Worm (Caenorhabditis elegans) whole organism, L2 larva: ENCODE data around the gene sym-4.
A peak's percentile ranks its signal among the peaks of the same experiment; 100 is the strongest.

ENCODE experiments used
- C34F6.9 ChIP-seq: fragments of 150-350 bp; optimal IDR thresholded peaks from 2 replicates; lab custom pipeline; 2014; ENCODE audit warnings: missing biosample characterization, missing genetic modification characterization
- F13H6.1 ChIP-seq: sonication (generic microtip); optimal IDR thresholded peaks from 2 replicates; lab custom pipeline; 2016; ENCODE audit warnings: missing genetic modification characterization, missing compliant biosample characterization
- R02D3.7 ChIP-seq: fragments of 150-350 bp; optimal IDR thresholded peaks from 2 replicates; lab custom pipeline; 2014; ENCODE audit warnings: missing biosample characterization, missing genetic modification characterization
- Y55F3AM.14 ChIP-seq: fragments of 200-800 bp; sonication (Bioruptor generic); optimal IDR thresholded peaks from 2 replicates; lab custom pipeline; 2018; ENCODE audit warnings: mild to moderate bottlenecking, missing genetic modification characterization, missing compliant biosample characterization
- ZK546.5 ChIP-seq: sonication (generic microtip); optimal IDR thresholded peaks from 2 replicates; lab custom pipeline; 2017; ENCODE audit warnings: missing biosample characterization, missing genetic modification characterization
- alr-1 ChIP-seq: fragments of 150-350 bp; optimal IDR thresholded peaks from 2 replicates; lab custom pipeline; 2014; ENCODE audit warnings: missing biosample characterization, missing genetic modification characterization
- aly-2 ChIP-seq: fragments of 150-350 bp; optimal IDR thresholded peaks from 2 replicates; lab custom pipeline; 2014; ENCODE audit warnings: missing biosample characterization, missing genetic modification characterization
- ama-1 ChIP-seq: fragments of 150-350 bp; optimal IDR thresholded peaks from 2 replicates; lab custom pipeline; 2018; ENCODE audit warnings: inconsistent platforms
- ceh-16 ChIP-seq: fragments of 150-350 bp; optimal IDR thresholded peaks from 2 replicates; lab custom pipeline; 2014; ENCODE audit warnings: missing biosample characterization, missing genetic modification characterization
- ceh-82 ChIP-seq: fragments of 150-350 bp; optimal IDR thresholded peaks from 2 replicates; lab custom pipeline; 2014; ENCODE audit warnings: missing biosample characterization, missing genetic modification characterization
- crh-2 ChIP-seq: sonication (generic microtip); optimal IDR thresholded peaks from 2 replicates; lab custom pipeline; 2017; ENCODE audit warnings: missing biosample characterization, missing genetic modification characterization
- dmd-4 ChIP-seq: sonication (generic microtip); optimal IDR thresholded peaks from 2 replicates; lab custom pipeline; 2017; ENCODE audit warnings: missing biosample characterization, missing genetic modification characterization
- egl-27 ChIP-seq: sonication (generic microtip); optimal IDR thresholded peaks from 3 replicates; lab custom pipeline; 2017; ENCODE audit warnings: missing biosample characterization, missing genetic modification reagents, missing genetic modification characterization
- elt-3 ChIP-seq: sonication (generic microtip); optimal IDR thresholded peaks from 2 replicates; lab custom pipeline; 2017; ENCODE audit warnings: missing biosample characterization, missing genetic modification characterization
- fos-1 ChIP-seq: fragments of 150-350 bp; optimal IDR thresholded peaks from 2 replicates; lab custom pipeline; 2014; ENCODE audit warnings: missing biosample characterization, missing genetic modification characterization
- gmeb-1 ChIP-seq: fragments of 150-350 bp; optimal IDR thresholded peaks from 2 replicates; lab custom pipeline; 2014; ENCODE audit warnings: missing biosample characterization, missing genetic modification characterization
- lin-11 ChIP-seq: fragments of 150-350 bp; sonication (generic microtip); optimal IDR thresholded peaks from 2 replicates; lab custom pipeline; 2014; ENCODE audit warnings: missing biosample characterization, missing genetic modification characterization, inconsistent platforms, mixed read lengths
- lin-13 ChIP-seq: fragments of 150-350 bp; optimal IDR thresholded peaks from 2 replicates; lab custom pipeline; 2014; ENCODE audit warnings: missing biosample characterization, missing genetic modification reagents, missing genetic modification characterization
- lin-39 ChIP-seq: fragments of 150-350 bp; optimal IDR thresholded peaks from 2 replicates; lab custom pipeline; 2014; ENCODE audit warnings: missing biosample characterization, missing genetic modification reagents, missing genetic modification characterization
- lsy-2 ChIP-seq, 2 experiments: fragments of 150-350 bp in 1 of 2; sonication (generic microtip) in 1 of 2; optimal IDR thresholded peaks; 2 replicates each; lab custom pipeline; 2014 to 2017; ENCODE audit warnings: missing biosample characterization in 2 of 2, missing genetic modification characterization in 2 of 2
- mab-5 ChIP-seq: fragments of 150-350 bp; optimal IDR thresholded peaks from 2 replicates; lab custom pipeline; 2014; ENCODE audit warnings: missing biosample characterization, missing genetic modification characterization
- mbf-1 ChIP-seq: sonication (generic microtip); optimal IDR thresholded peaks from 2 replicates; lab custom pipeline; 2017; ENCODE audit warnings: missing biosample characterization, missing genetic modification characterization
- mdl-1 ChIP-seq, 2 experiments: fragments of 150-350 bp in 1 of 2; sonication (generic microtip) in 1 of 2; optimal IDR thresholded peaks; 2 replicates each; lab custom pipeline; 2017; ENCODE audit warnings: missing biosample characterization in 2 of 2, missing genetic modification characterization in 2 of 2
- nhr-10 ChIP-seq: sonication (generic microtip); optimal IDR thresholded peaks from 2 replicates; lab custom pipeline; 2017; ENCODE audit warnings: missing biosample characterization, missing genetic modification characterization
- nhr-11 ChIP-seq: fragments of 150-350 bp; optimal IDR thresholded peaks from 2 replicates; lab custom pipeline; 2014; ENCODE audit warnings: missing biosample characterization, missing genetic modification characterization
- nhr-129 ChIP-seq: fragments of 150-350 bp; optimal IDR thresholded peaks from 2 replicates; lab custom pipeline; 2014; ENCODE audit warnings: missing biosample characterization, missing genetic modification characterization
- nhr-21 ChIP-seq: fragments of 150-350 bp; optimal IDR thresholded peaks from 2 replicates; lab custom pipeline; 2014; ENCODE audit warnings: missing biosample characterization, missing genetic modification characterization
- nhr-25 ChIP-seq: fragments of 150-350 bp; sonication (generic microtip); optimal IDR thresholded peaks from 3 replicates; lab custom pipeline; 2014; ENCODE audit warnings: missing biosample characterization, missing genetic modification characterization
- nhr-77 ChIP-seq: fragments of 150-350 bp; optimal IDR thresholded peaks from 2 replicates; lab custom pipeline; 2014; ENCODE audit warnings: missing biosample characterization, missing genetic modification characterization
- sem-4 ChIP-seq: fragments of 150-350 bp; optimal IDR thresholded peaks from 2 replicates; lab custom pipeline; 2014; ENCODE audit warnings: missing biosample characterization, missing genetic modification reagents, missing genetic modification characterization
- skn-1 ChIP-seq: sonication (generic microtip); optimal IDR thresholded peaks from 2 replicates; lab custom pipeline; 2017; ENCODE audit warnings: missing biosample characterization, missing genetic modification characterization
- sma-3 ChIP-seq: sonication (generic microtip); optimal IDR thresholded peaks from 2 replicates; lab custom pipeline; 2016; ENCODE audit warnings: missing genetic modification reagents, missing genetic modification characterization, missing compliant biosample characterization
- sma-9 ChIP-seq, 2 experiments: fragments of 150-350 bp in 1 of 2; sonication (generic microtip) in 1 of 2; optimal IDR thresholded peaks; 2 replicates each; lab custom pipeline; 2014 to 2016; ENCODE audit warnings: missing genetic modification characterization in 2 of 2, mild to moderate bottlenecking in 1 of 2, missing biosample characterization in 1 of 2, missing compliant biosample characterization in 1 of 2, missing genetic modification reagents in 1 of 2, moderate library complexity in 1 of 2
- unc-39 ChIP-seq: fragments of 150-350 bp; optimal IDR thresholded peaks from 2 replicates; lab custom pipeline; 2014; ENCODE audit warnings: missing biosample characterization, missing genetic modification characterization
- unc-55 ChIP-seq: fragments of 150-350 bp; sonication (generic microtip); optimal IDR thresholded peaks from 3 replicates; lab custom pipeline; 2014; ENCODE audit warnings: missing biosample characterization, missing genetic modification reagents, missing genetic modification characterization
- unc-62 ChIP-seq: fragments of 150-350 bp; optimal IDR thresholded peaks from 2 replicates; lab custom pipeline; 2014; ENCODE audit warnings: missing biosample characterization, missing genetic modification reagents, missing genetic modification characterization
- zag-1 ChIP-seq: fragments of 150-350 bp; optimal IDR thresholded peaks from 2 replicates; lab custom pipeline; 2014; ENCODE audit warnings: missing biosample characterization, missing genetic modification characterization
- ztf-1 ChIP-seq: fragments of 200-800 bp; sonication (Bioruptor generic); conservative IDR thresholded peaks from 2 replicates; pipeline ENCODE4 v1.3.6; 2022; ENCODE audit warnings: missing genetic modification characterization, missing compliant biosample characterization
- ztf-11 ChIP-seq: sonication (generic microtip); optimal IDR thresholded peaks from 2 replicates; lab custom pipeline; 2017; ENCODE audit warnings: missing biosample characterization, missing genetic modification characterization

Gene sym-4

DNA sequence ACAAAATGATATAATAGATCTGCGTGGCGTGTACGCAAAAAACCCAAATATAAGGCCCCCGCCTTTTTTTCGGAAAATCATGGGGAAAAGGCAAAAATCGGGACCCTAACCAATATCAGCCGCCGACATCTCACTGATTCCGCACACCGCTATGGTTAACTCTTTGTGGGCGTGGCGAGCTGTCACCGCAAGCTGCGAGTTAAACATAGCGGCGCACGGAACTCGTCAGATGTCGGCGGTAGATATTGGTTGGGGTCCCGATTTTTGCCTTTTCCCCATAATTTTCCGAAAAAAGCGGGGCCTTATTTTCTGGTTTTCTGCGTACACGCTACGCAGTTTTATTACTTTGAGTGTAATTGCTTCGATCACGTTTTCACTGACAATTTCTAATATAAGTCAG is 50.7 kb downstream of the sym-4 start:
- TF ChIP-seq aly-2 (tag; lab: Kevin White, UChicago) (no peak), lsy-2 (tag; optimal IDR thresholded peaks at IDR 0.05; lab: Kevin White, UChicago) (no peak), Y55F3AM.14 (no peak), unc-55 (GFP tag; lab: Kevin White, UChicago) (no peak), nhr-25 (tag; lab: Kevin White, UChicago) (no peak), alr-1 (tag; lab: Kevin White, UChicago) (no peak), sma-9 (GFP tag; optimal IDR thresholded peaks at IDR 0.05; lab: Kevin White, UChicago) (no peak), sma-9 (tag; optimal IDR thresholded peaks at IDR 0.05; lab: Kevin White, UChicago) (no peak), fos-1 (tag; lab: Kevin White, UChicago) (no peak), unc-62 (GFP tag; lab: Kevin White, UChicago) (no peak), mbf-1 (tag; lab: Kevin White, UChicago) (no peak), nhr-21 (tag; lab: Kevin White, UChicago) (no peak), sem-4 (tag; lab: Kevin White, UChicago) (no peak), lin-13 (GFP tag; lab: Kevin White, UChicago) (no peak), lin-11 (tag; lab: Kevin White, UChicago) (no peak), F13H6.1 (no peak), C34F6.9 (tag; lab: Kevin White, UChicago) (no peak), ceh-82 (tag; lab: Kevin White, UChicago) (no peak)

DNA sequence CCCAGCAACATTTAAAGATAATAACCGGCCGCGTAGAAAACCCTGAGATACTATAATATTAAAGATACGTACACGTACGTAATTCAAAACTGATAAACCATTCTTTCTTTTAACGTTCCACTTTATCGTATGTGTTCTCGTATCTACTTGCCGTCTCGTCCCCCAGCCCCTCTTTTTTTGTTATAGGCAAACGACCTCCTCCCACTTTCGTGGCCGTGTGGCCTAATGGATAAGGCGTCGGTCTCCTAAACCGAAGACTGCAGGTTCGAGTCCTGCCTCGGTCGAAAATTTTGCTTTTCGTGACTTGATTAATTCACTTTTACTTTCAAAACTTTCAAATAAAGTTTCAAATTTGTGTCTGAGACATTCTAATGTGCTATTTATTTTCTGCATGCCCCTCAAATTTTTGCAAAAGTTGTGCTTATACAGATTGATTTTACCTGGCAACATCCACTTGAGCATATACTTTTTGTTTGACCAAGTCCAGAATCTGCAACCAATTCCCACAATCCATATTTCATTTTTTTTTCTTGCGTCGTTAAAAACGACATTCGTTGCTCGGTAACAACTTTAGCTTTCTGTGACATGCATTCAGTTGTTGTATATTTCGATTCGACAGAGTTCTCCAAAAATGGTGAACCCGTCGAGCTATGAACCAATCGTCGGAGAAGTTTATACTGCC is 53.8 kb downstream of the sym-4 start, which contains the start of gene F28H6.7:
Gene F28H6.7, plus strand, starts transcription at position 632 of the 682 bp plus-strand sequence.
- TF ChIP-seq sma-9 (GFP tag; optimal IDR thresholded peaks at IDR 0.05; lab: Kevin White, UChicago) (peak; percentile 61), sma-9 (tag; optimal IDR thresholded peaks at IDR 0.05; lab: Kevin White, UChicago) (no peak), nhr-77 (tag; lab: Kevin White, UChicago) (no peak), egl-27 (no peak), F13H6.1 (peak; percentile 30), C34F6.9 (tag; lab: Kevin White, UChicago) (no peak), ama-1 (lab: Kevin White, UChicago) (no peak), nhr-21 (tag; lab: Kevin White, UChicago) (peak; percentile 51), unc-39 (tag; lab: Kevin White, UChicago) (no peak), crh-2 (tag; lab: Kevin White, UChicago) (peak; percentile 11), mdl-1 (tag; optimal IDR thresholded peaks at IDR 0.05; lab: Kevin White, UChicago) (no peak), gmeb-1 (tag; lab: Kevin White, UChicago) (no peak), nhr-129 (tag; lab: Kevin White, UChicago) (peak; percentile 54), Y55F3AM.14 (peak; percentile 42), mbf-1 (tag; lab: Kevin White, UChicago) (no peak), lin-39 (tag; lab: Kevin White, UChicago) (no peak), ceh-16 (tag; lab: Kevin White, UChicago) (no peak), nhr-10 (no peak), sma-3 (GFP tag; lab: Kevin White, UChicago) (peak; percentile 50), aly-2 (tag; lab: Kevin White, UChicago) (no peak), alr-1 (tag; lab: Kevin White, UChicago) (no peak), ztf-1 (no peak), unc-55 (GFP tag; lab: Kevin White, UChicago) (peak; percentile 20), ZK546.5 (tag; lab: Kevin White, UChicago) (no peak), zag-1 (tag; lab: Kevin White, UChicago) (no peak), lin-13 (GFP tag; lab: Kevin White, UChicago) (peak; percentile 29), skn-1 (tag; lab: Kevin White, UChicago) (no peak), fos-1 (tag; lab: Kevin White, UChicago) (peak; percentile 57), lin-11 (tag; lab: Kevin White, UChicago) (no peak), elt-3 (tag; lab: Kevin White, UChicago) (no peak), nhr-11 (tag; lab: Kevin White, UChicago) (peak; percentile 25), unc-62 (GFP tag; lab: Kevin White, UChicago) (no peak), nhr-25 (tag; lab: Kevin White, UChicago) (no peak), ztf-11 (no peak), mab-5 (tag; lab: Kevin White, UChicago) (no peak), dmd-4 (tag; lab: Kevin White, UChicago) (no peak), R02D3.7 (no peak)
